Worm (Caenorhabditis elegans): ENCODE data around the gene C08B11.9.

- TF ChIP-seq ztf-11 (tag; optimal IDR thresholded peaks at IDR 0.05) (no peak), ceh-44 (GFP tag; IDR thresholded peaks at IDR 0.05) (no peak), Y5F2A.4 (GFP tag; optimal IDR thresholded peaks at IDR 0.05) (no peak), nhr-237 (tag; optimal IDR thresholded peaks at IDR 0.05) (no peak), Y105C5A.15 (GFP tag; IDR thresholded peaks at IDR 0.05) (no peak), lin-39 (tag; optimal IDR thresholded peaks at IDR 0.05) (no peak), nhr-28 (tag; optimal IDR thresholded peaks at IDR 0.05) (no peak)
These were observed 9.3 kb upstream of the C08B11.9 start, which contains the start of gene apn-1 for ce11 chrII:8047264-8047663.
